Fruit fly (Drosophila melanogaster): ENCODE results near the gene CycT.
A peak's percentile ranks its signal among the peaks of the same experiment; 100 is the strongest.

CycT gene

DNA sequence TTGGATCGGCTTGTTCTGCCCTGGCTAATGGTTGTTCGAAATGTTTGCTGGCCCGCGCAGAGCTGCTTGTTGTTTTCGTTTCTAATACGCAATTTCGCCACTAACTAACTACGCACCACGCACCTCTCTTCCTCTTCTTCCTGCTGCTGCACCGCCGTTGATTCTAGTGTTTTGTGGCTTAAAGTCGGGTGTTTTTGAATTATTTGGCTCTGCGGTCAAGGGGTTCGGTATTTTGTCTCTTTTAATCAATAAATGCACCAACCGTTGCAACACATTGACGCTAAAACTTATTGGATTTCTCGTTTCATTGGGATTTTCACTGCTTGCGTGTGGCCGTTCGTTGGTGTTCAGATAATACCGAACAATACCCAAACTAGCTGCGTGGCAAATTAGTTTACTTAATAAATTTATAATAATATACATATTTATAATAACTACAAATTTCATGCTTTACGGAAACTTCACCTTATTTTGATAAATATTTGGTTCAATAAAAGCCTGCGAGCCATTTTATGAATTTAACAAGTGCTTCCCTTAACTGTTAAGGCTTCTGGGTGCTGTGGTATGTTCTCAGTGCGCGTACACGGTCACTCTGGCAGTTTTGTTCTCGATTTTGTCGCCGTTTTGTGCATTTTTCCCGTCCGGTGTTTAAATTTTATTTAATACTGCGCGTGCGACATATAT lies 27.9 kb downstream of the CycT start, which contains the start of the genes Edc3 and Nedd4 (continued):
- TF ChIP-seq Neu2 (GFP tag; optimal IDR thresholded peaks at IDR 0.05; ENCODE audit: borderline replicate concordance), result no peak
- TF ChIP-seq CG6854 (GFP tag; optimal IDR thresholded peaks at IDR 0.05), result no peak
- TF ChIP-seq CG12744 (GFP tag; optimal IDR thresholded peaks at IDR 0.05), result no peak
- TF ChIP-seq Taf1 (GFP tag; IDR thresholded peaks at IDR 0.05), result no peak
- TF ChIP-seq fru (optimal IDR thresholded peaks at IDR 0.05), result no peak
- no peak for TF ChIP-seq CG34376 (GFP tag; optimal IDR thresholded peaks at IDR 0.05)
- no peak for TF ChIP-seq CG10274 (GFP tag; optimal IDR thresholded peaks at IDR 0.05)
- no peak for TF ChIP-seq NfI (GFP tag; optimal IDR thresholded peaks at IDR 0.05)
- no peak for TF ChIP-seq Ets97D (GFP tag; optimal IDR thresholded peaks at IDR 0.05)
- TF ChIP-seq knrl (GFP tag; IDR thresholded peaks at IDR 0.05; ENCODE audit: partially characterized antibody), result peak; percentile 41; the same call in 1 of the 3 replicates
- no peak for TF ChIP-seq CkIIα-i1 (GFP tag; IDR thresholded peaks at IDR 0.05)
- no peak for TF ChIP-seq CG6813 (GFP tag; optimal IDR thresholded peaks at IDR 0.05)
- no peak for TF ChIP-seq CG2678 (tag; optimal IDR thresholded peaks at IDR 0.05)
- TF ChIP-seq CG9437 (GFP tag; optimal IDR thresholded peaks at IDR 0.05), result no peak
- TF ChIP-seq CG11723 (GFP tag; optimal IDR thresholded peaks at IDR 0.05), result no peak
- TF ChIP-seq trh (GFP tag; optimal IDR thresholded peaks at IDR 0.05), result no peak
- no peak for TF ChIP-seq CG3407 (GFP tag; optimal IDR thresholded peaks at IDR 0.05)
- TF ChIP-seq sens (GFP tag), result no peak
- no peak for TF ChIP-seq Oaz (GFP tag; IDR thresholded peaks at IDR 0.05)
- no peak for TF ChIP-seq fd3F (GFP tag; optimal IDR thresholded peaks at IDR 0.05)
- no peak for TF ChIP-seq CrebB (tag; optimal IDR thresholded peaks at IDR 0.05)
- peak; percentile 40 for TF ChIP-seq CG7928 (GFP tag; optimal IDR thresholded peaks at IDR 0.05)
- no peak for TF ChIP-seq br (optimal IDR thresholded peaks at IDR 0.05)
- TF ChIP-seq Hr51 (GFP tag; optimal IDR thresholded peaks at IDR 0.05), result no peak
- no peak for TF ChIP-seq peb (GFP tag; IDR thresholded peaks at IDR 0.05)
- TF ChIP-seq CG8944 (GFP tag; optimal IDR thresholded peaks at IDR 0.05), result no peak
- no peak for TF ChIP-seq CG7745 (tag; optimal IDR thresholded peaks at IDR 0.05)
- peak; percentile 50 for TF ChIP-seq CG6765 (GFP tag; optimal IDR thresholded peaks at IDR 0.05)
- TF ChIP-seq Hr78 (GFP tag; optimal IDR thresholded peaks at IDR 0.05), result no peak
- no peak for TF ChIP-seq pum (GFP tag; optimal IDR thresholded peaks at IDR 0.05)
- TF ChIP-seq Sox102F (GFP tag; optimal IDR thresholded peaks at IDR 0.05), result no peak
- TF ChIP-seq CG15269 (tag; optimal IDR thresholded peaks at IDR 0.05), result no peak
- TF ChIP-seq CG33213 (GFP tag; optimal IDR thresholded peaks at IDR 0.05), result no peak
- no peak for TF ChIP-seq CG10565 (GFP tag; optimal IDR thresholded peaks at IDR 0.05)
- no peak for TF ChIP-seq CG9215 (GFP tag; IDR thresholded peaks at IDR 0.05)
- peak; percentile 40 for TF ChIP-seq Lhr (GFP tag; optimal IDR thresholded peaks at IDR 0.05)
- no peak for TF ChIP-seq eyg (GFP tag; optimal IDR thresholded peaks at IDR 0.05)
- no peak for TF ChIP-seq CG10959 (GFP tag; IDR thresholded peaks at IDR 0.05)
- no peak for TF ChIP-seq Eip74EF (GFP tag; optimal IDR thresholded peaks at IDR 0.05)
- no peak for TF ChIP-seq tap (tag; optimal IDR thresholded peaks at IDR 0.05)
- TF ChIP-seq ato (GFP tag; IDR thresholded peaks at IDR 0.05; ENCODE audit: partially characterized antibody), result no peak
- no peak for TF ChIP-seq prd (optimal IDR thresholded peaks at IDR 0.05)
- TF ChIP-seq prd (GFP tag; IDR thresholded peaks at IDR 0.05), result no peak
- TF ChIP-seq ftz-f1 (GFP tag; optimal IDR thresholded peaks at IDR 0.05), result no peak
- no peak for TF ChIP-seq CG12769 (tag; optimal IDR thresholded peaks at IDR 0.05)
- TF ChIP-seq CG8765 (GFP tag; IDR thresholded peaks at IDR 0.05), result no peak
- TF ChIP-seq cad (GFP tag; optimal IDR thresholded peaks at IDR 0.05), result no peak
- TF ChIP-seq dan (GFP tag; IDR thresholded peaks at IDR 0.05), result no peak
- TF ChIP-seq CG15601 (tag; optimal IDR thresholded peaks at IDR 0.05), result peak; percentile 51
- no peak for TF ChIP-seq sna (GFP tag; IDR thresholded peaks at IDR 0.05; ENCODE audit: partially characterized antibody)
